Fruit fly (Drosophila melanogaster) whole organism, embryonic: ENCODE data around the gene CG7695.
A peak's percentile ranks its signal among the peaks of the same experiment; 100 is the strongest.

Experiments used
- BtbVII ChIP-seq: fragments of 200-800 bp; sonication (Bioruptor generic); optimal IDR thresholded peaks from 3 replicates; lab custom pipeline; 2017; ENCODE audit warnings: missing biosample characterization, mild to moderate bottlenecking, missing genetic modification characterization
- CG11085 ChIP-seq: fragments of 200-800 bp; sonication (Bioruptor generic); IDR thresholded peaks from 2 replicates; pipeline ENCODE4 v1.3.6; 2022; ENCODE audit warnings: missing biosample characterization, missing genetic modification characterization
- CG12299 ChIP-seq: fragments of 200-800 bp; sonication (Bioruptor generic); optimal IDR thresholded peaks from 2 replicates; lab custom pipeline; 2018; ENCODE audit warnings: missing biosample characterization, mild to moderate bottlenecking, missing genetic modification characterization
- CG12744 ChIP-seq: fragments of 200-800 bp; sonication (Bioruptor generic); optimal IDR thresholded peaks from 2 replicates; lab custom pipeline; 2016; ENCODE audit warnings: missing biosample characterization, missing genetic modification characterization
- CG12769 ChIP-seq: fragments of 200-800 bp; sonication (Bioruptor generic); optimal IDR thresholded peaks from 2 replicates; lab custom pipeline; 2019; ENCODE audit warnings: missing biosample characterization, mild to moderate bottlenecking, missing genetic modification characterization, moderate library complexity
- CG12942 ChIP-seq: fragments of 200-800 bp; sonication (Bioruptor generic); optimal IDR thresholded peaks from 3 replicates; lab custom pipeline; 2016; ENCODE audit warnings: missing biosample characterization, missing genetic modification characterization
- CG16815 ChIP-seq: fragments of 200-800 bp; sonication (Bioruptor generic); optimal IDR thresholded peaks from 3 replicates; lab custom pipeline; 2017; ENCODE audit warnings: missing biosample characterization, mild to moderate bottlenecking, missing genetic modification characterization
- CG17612 ChIP-seq: fragments of 200-800 bp; sonication (Bioruptor generic); IDR thresholded peaks from 2 replicates; pipeline ENCODE4 v1.3.6; 2022; ENCODE audit warnings: missing biosample characterization, missing genetic modification characterization
- CG1832 ChIP-seq: fragments of 200-800 bp; sonication (Bioruptor generic); optimal IDR thresholded peaks from 2 replicates; lab custom pipeline; 2017; ENCODE audit warnings: missing biosample characterization, mild to moderate bottlenecking, missing genetic modification characterization, inconsistent platforms
- CG34422 ChIP-seq: fragments of 200-800 bp; sonication (Bioruptor generic); IDR thresholded peaks from 3 replicates; pipeline ENCODE4 v1.3.6; 2022; ENCODE audit warnings: missing biosample characterization, missing genetic modification characterization
- CG7928 ChIP-seq: fragments of 200-800 bp; sonication (Bioruptor generic); optimal IDR thresholded peaks from 2 replicates; lab custom pipeline; 2017; ENCODE audit warnings: missing biosample characterization, mild to moderate bottlenecking, missing genetic modification characterization
- CG7987 ChIP-seq: fragments of 200-800 bp; sonication (Bioruptor generic); optimal IDR thresholded peaks from 2 replicates; lab custom pipeline; 2018; ENCODE audit warnings: missing biosample characterization, mild to moderate bottlenecking, missing genetic modification characterization, moderate library complexity
- CG9727 ChIP-seq: fragments of 200-800 bp; sonication (Bioruptor generic); optimal IDR thresholded peaks from 3 replicates; lab custom pipeline; 2017; ENCODE audit warnings: missing biosample characterization, mild to moderate bottlenecking, missing genetic modification characterization
- CrebB ChIP-seq: fragments of 200-800 bp; sonication (Bioruptor generic); optimal IDR thresholded peaks from 3 replicates; lab custom pipeline; 2018; ENCODE audit warnings: missing biosample characterization, mild to moderate bottlenecking, missing genetic modification characterization
- Drgx ChIP-seq: fragments of 200-800 bp; sonication (Bioruptor generic); IDR thresholded peaks from 2 replicates; pipeline ENCODE4 v1.3.6; 2022; ENCODE audit warnings: missing biosample characterization, missing genetic modification characterization
- H15 ChIP-seq: fragments of 200-800 bp; sonication (Bioruptor generic); IDR thresholded peaks from 3 replicates; pipeline ENCODE4 v1.3.6; 2022; ENCODE audit warnings: missing biosample characterization, missing genetic modification characterization
- HLH4C ChIP-seq: fragments of 200-800 bp; sonication (Bioruptor generic); IDR thresholded peaks from 3 replicates; pipeline ENCODE4 v1.3.6; 2022; ENCODE audit warnings: missing biosample characterization, missing genetic modification characterization; ENCODE audit not compliant: partially characterized antibody
- HLH54F ChIP-seq: fragments of 200-800 bp; sonication (Bioruptor generic); optimal IDR thresholded peaks from 3 replicates; lab custom pipeline; 2016; ENCODE audit warnings: missing biosample characterization, missing genetic modification characterization
- Hand ChIP-seq: fragments of 200-800 bp; sonication (Bioruptor generic); optimal IDR thresholded peaks from 2 replicates; lab custom pipeline; 2017; ENCODE audit warnings: mild to moderate bottlenecking, missing biosample characterization, missing genetic modification reagents, missing genetic modification characterization
- Hey ChIP-seq: fragments of 200-800 bp; sonication (Bioruptor generic); optimal IDR thresholded peaks from 3 replicates; lab custom pipeline; 2018; ENCODE audit warnings: missing biosample characterization, mild to moderate bottlenecking, missing genetic modification characterization
- Med ChIP-seq: fragments of 200-800 bp; sonication (Bioruptor generic); peaks from one replicate; lab custom pipeline; 2016; ENCODE audit warnings: missing biosample characterization, missing genetic modification characterization, mild to moderate bottlenecking, inconsistent platforms, moderate library complexity
- Neu2 ChIP-seq: fragments of 200-800 bp; sonication (Bioruptor generic); optimal IDR thresholded peaks from 3 replicates; lab custom pipeline; 2016; ENCODE audit warnings: missing biosample characterization, missing genetic modification characterization, borderline replicate concordance
- Sox100B ChIP-seq: fragments of 200-800 bp; sonication (Bioruptor generic); optimal IDR thresholded peaks from 3 replicates; lab custom pipeline; 2018; ENCODE audit warnings: missing biosample characterization, mild to moderate bottlenecking, missing genetic modification characterization
- Sry-β ChIP-seq: fragments of 200-800 bp; sonication (Bioruptor generic); optimal IDR thresholded peaks from 2 replicates; lab custom pipeline; 2018; ENCODE audit warnings: missing biosample characterization, mild to moderate bottlenecking, missing genetic modification characterization, moderate library complexity
- Sry-δ ChIP-seq: fragments of 200-800 bp; sonication (Bioruptor generic); optimal IDR thresholded peaks from 2 replicates; lab custom pipeline; 2016; ENCODE audit warnings: missing biosample characterization, missing genetic modification characterization
- Ssrp ChIP-seq: fragments of 200-800 bp; sonication (Bioruptor generic); optimal IDR thresholded peaks from 2 replicates; lab custom pipeline; 2018; ENCODE audit warnings: missing biosample characterization, mild to moderate bottlenecking, missing genetic modification characterization, moderate library complexity
- ab ChIP-seq: fragments of 200-800 bp; sonication (Bioruptor generic); optimal IDR thresholded peaks from 2 replicates; lab custom pipeline; 2016; ENCODE audit warnings: missing biosample characterization, missing genetic modification characterization
- cad ChIP-seq: fragments of >200 bp; optimal IDR thresholded peaks from 2 replicates; lab custom pipeline; 2017; ENCODE audit warnings: missing biosample characterization, missing genetic modification characterization
- cg ChIP-seq: fragments of 200-800 bp; sonication (Bioruptor generic); optimal IDR thresholded peaks from 3 replicates; lab custom pipeline; 2019; ENCODE audit warnings: missing biosample characterization, mild to moderate bottlenecking, missing genetic modification characterization, moderate library complexity
- croc ChIP-seq: fragments of 200-800 bp; sonication (Bioruptor generic); conservative IDR thresholded peaks from 3 replicates; pipeline ENCODE4 v1.3.6; 2022; ENCODE audit warnings: missing biosample characterization, missing genetic modification characterization
- crp ChIP-seq, 2 experiments: fragments of 200-800 bp; sonication (Bioruptor generic); optimal IDR thresholded peaks; 2 replicates in 1 of 2; 3 replicates in 1 of 2; lab custom pipeline; 2017; ENCODE audit warnings: missing biosample characterization in 2 of 2, missing genetic modification characterization in 2 of 2, mild to moderate bottlenecking in 1 of 2, moderate library complexity in 1 of 2
- esg ChIP-seq: fragments of 200-800 bp; sonication (Bioruptor generic); conservative IDR thresholded peaks from 2 replicates; pipeline ENCODE4 v1.3.6; 2022; ENCODE audit warnings: missing biosample characterization, missing genetic modification characterization
- fd102C ChIP-seq: fragments of 200-800 bp; sonication (Bioruptor generic); optimal IDR thresholded peaks from 2 replicates; lab custom pipeline; 2018; ENCODE audit warnings: missing biosample characterization, mild to moderate bottlenecking, missing genetic modification characterization, moderate library complexity
- fd3F ChIP-seq: fragments of 200-800 bp; sonication (Bioruptor generic); optimal IDR thresholded peaks from 2 replicates; lab custom pipeline; 2018; ENCODE audit warnings: missing biosample characterization, mild to moderate bottlenecking, missing genetic modification characterization, moderate library complexity
- grau ChIP-seq: fragments of 200-800 bp; optimal IDR thresholded peaks from 3 replicates; lab custom pipeline; 2019; ENCODE audit warnings: missing biosample characterization, mild to moderate bottlenecking, missing genetic modification characterization, moderate library complexity
- h ChIP-seq: fragments of >200 bp; optimal IDR thresholded peaks from 2 replicates; lab custom pipeline; 2017
- hbn ChIP-seq: fragments of 200-800 bp; sonication (Bioruptor generic); IDR thresholded peaks from 2 replicates; pipeline ENCODE4 v1.3.6; 2022; ENCODE audit warnings: missing biosample characterization, missing genetic modification characterization; ENCODE audit not compliant: partially characterized antibody
- lola ChIP-seq, 3 experiments: fragments of >200 bp in 2 of 3; fragments of 200-800 bp in 1 of 3; sonication (Bioruptor generic) in 1 of 3; optimal IDR thresholded peaks; 2 replicates each; lab custom pipeline; 2017 to 2019; ENCODE audit warnings: missing biosample characterization in 3 of 3, missing genetic modification characterization in 3 of 3, mild to moderate bottlenecking in 1 of 3, moderate library complexity in 1 of 3
- nau ChIP-seq: fragments of 200-800 bp; sonication (Bioruptor generic); optimal IDR thresholded peaks from 3 replicates; lab custom pipeline; 2017; ENCODE audit warnings: missing biosample characterization, mild to moderate bottlenecking, missing genetic modification characterization, missing genetic modification reagents
- org-1 ChIP-seq: fragments of 200-800 bp; sonication (Bioruptor generic); optimal IDR thresholded peaks from 2 replicates; lab custom pipeline; 2017; ENCODE audit warnings: missing biosample characterization, missing genetic modification characterization
- prd ChIP-seq, 3 experiments: fragments of >200 bp in 2 of 3; fragments of 200-800 bp in 1 of 3; sonication (Bioruptor generic) in 1 of 3; optimal IDR thresholded peaks in 2 of 3; IDR thresholded peaks in 1 of 3; 2 replicates in 2 of 3; 3 replicates in 1 of 3; pipeline versions ENCODE4 v1.3.6 to Lab custom; 2017 to 2022; ENCODE audit warnings: missing biosample characterization in 1 of 3, missing genetic modification characterization in 1 of 3
- pros ChIP-seq: fragments of 200-800 bp; sonication (Bioruptor generic); optimal IDR thresholded peaks from 3 replicates; lab custom pipeline; 2019; ENCODE audit warnings: missing biosample characterization, mild to moderate bottlenecking, missing genetic modification characterization, moderate library complexity
- psq ChIP-seq: fragments of 200-800 bp; sonication (Bioruptor generic); optimal IDR thresholded peaks from 2 replicates; lab custom pipeline; 2017; ENCODE audit warnings: missing biosample characterization, missing genetic modification characterization
- ro ChIP-seq: fragments of 200-800 bp; sonication (Bioruptor generic); IDR thresholded peaks from 2 replicates; pipeline ENCODE4 v1.3.6; 2022; ENCODE audit warnings: missing biosample characterization, missing genetic modification characterization
- scrt ChIP-seq: fragments of 200-800 bp; sonication (Bioruptor generic); optimal IDR thresholded peaks from 2 replicates; lab custom pipeline; 2018; ENCODE audit warnings: missing biosample characterization, mild to moderate bottlenecking, missing genetic modification characterization, moderate library complexity
- sens-2 ChIP-seq: fragments of 200-800 bp; sonication (Bioruptor generic); IDR thresholded peaks from 2 replicates; pipeline ENCODE4 v1.3.6; 2022; ENCODE audit warnings: missing biosample characterization, missing genetic modification characterization
- sima ChIP-seq: fragments of 200-800 bp; sonication (Bioruptor generic); optimal IDR thresholded peaks from 2 replicates; lab custom pipeline; 2016; ENCODE audit warnings: missing biosample characterization, missing genetic modification characterization
- slp2 ChIP-seq: fragments of 200-800 bp; sonication (Bioruptor generic); optimal IDR thresholded peaks from 2 replicates; lab custom pipeline; 2016; ENCODE audit warnings: missing biosample characterization, missing genetic modification characterization
- vvl ChIP-seq: fragments of 200-800 bp; sonication (Bioruptor generic); IDR thresholded peaks from 2 replicates; pipeline ENCODE4 v1.3.6; 2022; ENCODE audit warnings: missing biosample characterization, missing genetic modification characterization
- wor ChIP-seq: fragments of 200-800 bp; sonication (Bioruptor generic); IDR thresholded peaks from 2 replicates; pipeline ENCODE4 v1.3.6; 2022; ENCODE audit warnings: missing biosample characterization, missing genetic modification characterization

The CG7695 gene

dm6 chr3R:18585259-18585858 is 32.0 kb downstream of the CG7695 start (continued):
- TF ChIP-seq wor (GFP tag; lab: Robert Waterston, UW) (no peak), CG9727 (GFP tag; lab: Kevin White, UChicago) (no peak), prd (optimal IDR thresholded peaks at IDR 0.05; lab: Kevin White, UChicago) (no peak), prd (GFP tag; IDR thresholded peaks at IDR 0.05; lab: Robert Waterston, UW) (no peak), H15 (GFP tag; lab: Robert Waterston, UW) (no peak), ab (GFP tag; lab: Kevin White, UChicago) (no peak), slp2 (GFP tag; lab: Kevin White, UChicago) (no peak), sens-2 (no peak), fd102C (GFP tag; lab: Kevin White, UChicago) (no peak), CG11085 (GFP tag; lab: Robert Waterston, UW) (no peak), CG12744 (no peak), sima (no peak), CG12942 (no peak), vvl (no peak; the same call in 1 of the 2 replicates), Neu2 (no peak), Hand (GFP tag; lab: Kevin White, UChicago) (no peak), ro (GFP tag; lab: Robert Waterston, UW) (no peak), org-1 (GFP tag; lab: Kevin White, UChicago) (no peak), fd3F (no peak), psq (no peak), crp (GFP tag; optimal IDR thresholded peaks at IDR 0.05; lab: Kevin White, UChicago) (no peak), croc (no peak), CG7987 (GFP tag; lab: Kevin White, UChicago) (peak; percentile 52), Sry-δ (no peak), Sry-β (no peak), esg (GFP tag; lab: Robert Waterston, UW) (no peak), Sox100B (GFP tag; lab: Kevin White, UChicago) (no peak), Med (peak; percentile 82), Ssrp (tag; lab: Kevin White, UChicago) (no peak), h (no peak), pros (GFP tag; lab: Kevin White, UChicago) (no peak), CG7928 (GFP tag; lab: Kevin White, UChicago) (no peak), hbn (GFP tag; lab: Robert Waterston, UW) (no peak), cad (no peak), nau (GFP tag; lab: Kevin White, UChicago) (no peak), scrt (GFP tag; lab: Kevin White, UChicago) (no peak), CG12769 (tag; lab: Kevin White, UChicago) (no peak), grau (no peak), HLH54F (GFP tag; lab: Kevin White, UChicago) (no peak), CG12299 (tag; lab: Kevin White, UChicago) (no peak), lola (GFP tag; optimal IDR thresholded peaks at IDR 0.05; lab: Kevin White, UChicago) (no peak), Hey (tag; lab: Kevin White, UChicago) (no peak), CG17612 (GFP tag; lab: Robert Waterston, UW) (no peak), BtbVII (GFP tag; lab: Kevin White, UChicago) (no peak), HLH4C (GFP tag; lab: Robert Waterston, UW) (peak; percentile 74), CG16815 (GFP tag; lab: Kevin White, UChicago) (no peak), CrebB (peak; percentile 27), CG1832 (no peak), cg (peak; percentile 20), Drgx (peak; percentile 47), CG34422 (GFP tag; lab: Robert Waterston, UW) (no peak)
